Fruit fly (Drosophila melanogaster) Kc167 (cell line): ENCODE data around the gene CG44270.

Source experiments
- Myc ChIP-seq: fragments of >200 bp; optimal IDR thresholded peaks from 2 replicates; lab custom pipeline; 2017; ENCODE audit warnings: missing external identifiers
- Sin3A ChIP-seq: fragments of >200 bp; optimal IDR thresholded peaks from 2 replicates; lab custom pipeline; 2018; ENCODE audit warnings: missing external identifiers
- h ChIP-seq: fragments of >200 bp; optimal IDR thresholded peaks from 3 replicates; lab custom pipeline; 2018; ENCODE audit warnings: missing external identifiers
- insv ChIP-seq: fragments of >200 bp; optimal IDR thresholded peaks from 3 replicates; lab custom pipeline; 2018; ENCODE audit warnings: missing external identifiers
- psq ChIP-seq: fragments of >200 bp; optimal IDR thresholded peaks from 2 replicates; lab custom pipeline; 2017; ENCODE audit warnings: missing external identifiers
- ttk ChIP-seq: sonication (Bioruptor generic); optimal IDR thresholded peaks from 2 replicates; lab custom pipeline; 2017; ENCODE audit warnings: missing external identifiers

CG44270 gene

dm6 chr2L:20530766-20531165, at the start of gene CG44270:
Gene CG44270, plus strand, starts transcription at chr2L:20531066.
- no peak for TF ChIP-seq h (lab: Kevin White, UChicago)
- no peak for TF ChIP-seq Myc (lab: Kevin White, UChicago)
- no peak for TF ChIP-seq psq
- TF ChIP-seq ttk (lab: Kevin White, UChicago), result no peak
- no peak for TF ChIP-seq Sin3A
- TF ChIP-seq insv (lab: Kevin White, UChicago), result no peak

DNA sequence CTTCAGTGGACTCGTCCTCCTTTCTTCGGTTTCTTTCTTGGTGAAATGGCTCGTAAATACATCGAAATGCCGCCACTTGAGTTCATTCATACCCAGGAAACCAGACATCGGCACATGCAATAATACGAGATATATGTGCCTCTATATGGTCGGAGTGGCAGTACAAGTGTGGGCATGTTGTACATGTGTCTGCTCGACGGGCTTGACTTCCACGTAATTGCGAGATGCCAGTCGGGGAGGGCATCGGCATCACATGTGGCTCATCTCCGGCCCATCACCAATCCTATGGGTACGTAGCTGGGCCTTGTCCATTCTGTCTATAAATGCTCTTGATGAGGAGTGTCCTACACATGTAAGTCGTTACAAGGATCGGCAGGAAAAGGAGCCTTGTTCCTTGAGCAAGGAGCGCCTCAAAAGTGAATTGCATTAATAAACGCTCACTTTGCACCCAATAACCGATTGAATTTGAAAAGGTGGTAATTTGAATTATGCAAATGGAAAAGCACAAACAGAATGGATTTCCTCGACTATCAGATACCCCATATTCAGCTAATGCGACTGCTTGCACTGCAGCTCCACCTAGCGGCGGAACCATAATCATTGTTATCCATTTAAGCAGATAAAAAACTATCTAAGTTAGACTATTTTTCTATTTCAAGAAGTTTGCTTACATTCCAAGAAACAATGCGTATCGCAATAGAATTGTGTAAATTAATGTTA, 49.6 kb upstream of the CG44270 start:
- TF ChIP-seq h (lab: Kevin White, UChicago), result no peak
- TF ChIP-seq Myc (lab: Kevin White, UChicago), result no peak
- no peak for TF ChIP-seq ttk (lab: Kevin White, UChicago)
- TF ChIP-seq insv (lab: Kevin White, UChicago), result no peak
- no peak for TF ChIP-seq Sin3A
- no peak for TF ChIP-seq psq

DNA sequence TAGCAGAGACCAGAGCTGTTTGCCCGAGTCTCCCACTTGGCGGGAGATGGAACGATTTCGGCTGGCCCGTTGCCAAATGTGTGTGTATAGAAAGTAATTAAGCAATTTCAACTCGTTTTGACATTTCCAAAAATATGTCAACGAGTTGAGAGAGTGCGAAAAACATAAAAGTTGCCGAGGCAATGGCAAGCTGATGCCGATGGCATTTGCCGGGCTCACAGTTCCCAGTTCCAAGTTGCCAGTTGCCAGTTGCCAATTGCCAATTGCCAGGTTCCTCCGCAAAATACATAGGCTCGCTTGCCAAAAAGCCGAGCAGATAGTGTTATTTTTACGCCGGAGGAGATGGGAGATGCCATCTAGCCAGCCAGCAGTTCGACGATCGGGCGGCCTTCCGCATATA, 47.3 kb upstream of the CG44270 start:
- TF ChIP-seq insv (lab: Kevin White, UChicago) (no peak), ttk (lab: Kevin White, UChicago) (no peak), Sin3A (no peak), psq (no peak), Myc (lab: Kevin White, UChicago) (no peak)

DNA sequence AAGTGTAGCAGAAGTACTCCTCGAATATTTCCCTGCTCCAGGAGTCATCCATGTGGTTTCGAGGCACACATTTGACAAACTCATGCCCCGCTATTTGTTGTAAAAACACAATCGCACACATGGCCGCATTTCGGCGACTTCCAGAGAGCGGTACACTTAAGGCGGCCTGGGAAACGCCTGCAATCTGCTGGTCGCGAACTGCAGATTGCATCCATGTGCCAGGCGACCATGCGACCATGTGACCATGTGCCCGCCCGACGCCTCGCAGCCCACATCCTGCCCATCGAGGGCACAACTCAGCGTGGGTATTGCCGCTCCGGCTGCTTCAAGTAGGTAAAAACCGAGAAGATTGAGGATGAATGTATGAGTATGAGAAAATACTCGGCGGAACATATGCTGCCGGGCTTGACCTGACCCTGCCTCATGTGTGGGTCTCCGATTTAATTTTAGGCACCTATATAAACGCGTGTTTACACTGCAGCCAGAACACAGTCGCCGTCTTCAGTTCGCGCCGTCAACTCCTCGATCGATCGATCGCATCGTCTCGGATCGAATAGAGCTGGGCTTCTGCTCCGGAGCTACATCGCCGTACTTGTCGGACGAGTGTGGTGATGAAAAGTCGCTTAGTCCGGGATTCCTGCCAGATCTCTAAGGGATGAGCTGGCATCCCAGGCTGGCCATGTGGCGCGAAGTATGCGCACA, 44.7 kb upstream of the CG44270 start:
- TF ChIP-seq Sin3A (no peak), h (lab: Kevin White, UChicago) (no peak), ttk (lab: Kevin White, UChicago) (no peak), Myc (lab: Kevin White, UChicago) (no peak), insv (lab: Kevin White, UChicago) (no peak), psq (no peak)

dm6 chr2L:20486752-20487141, 44.1 kb upstream of the CG44270 start:
- TF ChIP-seq insv (lab: Kevin White, UChicago), result no peak
- TF ChIP-seq Sin3A, result no peak

- TF ChIP-seq Myc (lab: Kevin White, UChicago) (no peak), ttk (lab: Kevin White, UChicago) (no peak), h (lab: Kevin White, UChicago) (no peak), psq (no peak), insv (lab: Kevin White, UChicago) (no peak), Sin3A (no peak)
Measured at dm6 chr2L:20487723-20488122, 43.1 kb upstream of the CG44270 start.

- TF ChIP-seq Sin3A (no peak), ttk (lab: Kevin White, UChicago) (no peak), h (lab: Kevin White, UChicago) (no peak), psq (no peak), Myc (lab: Kevin White, UChicago) (no peak), insv (lab: Kevin White, UChicago) (no peak)
Measured at dm6 chr2L:20488128-20488527, 42.7 kb upstream of the CG44270 start.

dm6 chr2L:20494423-20495052, 36.3 kb upstream of the CG44270 start, which contains the start of gene CG34007:
Gene CG34007, plus strand, starts transcription at chr2L:20495030.
- TF ChIP-seq insv (lab: Kevin White, UChicago) (no peak), psq (no peak), Myc (lab: Kevin White, UChicago) (no peak), ttk (lab: Kevin White, UChicago) (no peak), h (lab: Kevin White, UChicago) (no peak), Sin3A (no peak)

dm6 chr2L:20527027-20527426, 3.8 kb upstream of the CG44270 start:
- TF ChIP-seq insv (lab: Kevin White, UChicago), result no peak
- no peak for TF ChIP-seq Myc (lab: Kevin White, UChicago)
- TF ChIP-seq h (lab: Kevin White, UChicago), result no peak
- TF ChIP-seq Sin3A, result no peak
- TF ChIP-seq psq, result no peak
- TF ChIP-seq ttk (lab: Kevin White, UChicago), result no peak

- TF ChIP-seq psq (no peak), Sin3A (no peak), h (lab: Kevin White, UChicago) (no peak), Myc (lab: Kevin White, UChicago) (no peak), ttk (lab: Kevin White, UChicago) (no peak), insv (lab: Kevin White, UChicago) (no peak)
Measured at dm6 chr2L:20539196-20539879, 8.5 kb downstream of the CG44270 start.

DNA sequence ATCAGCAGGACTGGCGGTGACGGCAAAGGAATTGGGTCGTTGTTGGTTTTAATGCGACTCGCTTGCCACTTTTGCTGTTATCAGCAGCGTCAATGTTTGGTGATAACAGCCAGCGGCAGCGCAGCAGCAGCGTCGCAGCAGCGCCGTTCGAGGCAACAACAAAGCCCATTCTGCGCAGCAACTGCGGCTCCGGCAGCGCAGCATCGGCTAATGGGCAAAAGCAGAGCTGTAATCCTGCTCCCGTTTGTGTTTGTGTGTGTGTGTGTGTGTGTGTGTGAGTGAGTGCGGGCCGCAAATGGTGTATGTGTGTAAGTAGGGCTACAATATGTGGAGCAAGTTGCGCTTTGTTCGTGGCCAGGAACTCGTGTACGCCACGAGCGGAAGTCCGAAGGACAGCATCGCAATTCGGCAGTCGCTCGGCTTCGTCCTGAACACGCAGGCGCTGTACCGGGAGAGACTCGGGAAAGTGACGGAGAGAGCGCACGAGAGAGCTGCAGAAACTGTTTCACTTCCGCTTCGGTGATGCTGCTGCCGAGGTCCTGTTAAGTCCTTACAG, 30.3 kb downstream of the CG44270 start:
- no peak for TF ChIP-seq insv (lab: Kevin White, UChicago)
- no peak for TF ChIP-seq psq
- no peak for TF ChIP-seq ttk (lab: Kevin White, UChicago)
- no peak for TF ChIP-seq Sin3A
